Worm (Caenorhabditis elegans) whole organism, young adult: ENCODE results near the gene slc-36.5.

Experiments
- B0035.1 ChIP-seq: sonication (generic microtip); optimal IDR thresholded peaks from 2 replicates; lab custom pipeline; 2016; ENCODE audit warnings: missing genetic modification characterization, mild to moderate bottlenecking, missing compliant biosample characterization, missing genotype, missing genetic modification reagents
- F22D6.2 ChIP-seq: sonication (generic microtip); optimal IDR thresholded peaks from 2 replicates; lab custom pipeline; 2016; ENCODE audit warnings: mild to moderate bottlenecking, missing genetic modification characterization, missing compliant biosample characterization
- F23B12.7 ChIP-seq: sonication (generic microtip); optimal IDR thresholded peaks from 2 replicates; lab custom pipeline; 2017; ENCODE audit warnings: missing genetic modification characterization, mild to moderate bottlenecking, missing compliant biosample characterization, antibody characterized with exemption, moderate library complexity; ENCODE audit not compliant: insufficient read depth
- F37B4.10 ChIP-seq: fragments of 200-800 bp; sonication (Bioruptor generic); IDR thresholded peaks from 2 replicates; pipeline ENCODE4 v1.3.6; 2022; ENCODE audit warnings: missing genetic modification characterization, missing compliant biosample characterization
- K12H6.12 ChIP-seq: fragments of 200-800 bp; sonication (Bioruptor generic); optimal IDR thresholded peaks from 2 replicates; lab custom pipeline; 2018; ENCODE audit warnings: mild to moderate bottlenecking, missing genetic modification characterization, missing compliant biosample characterization
- T26A5.8 ChIP-seq: sonication (generic microtip); optimal IDR thresholded peaks from 2 replicates; lab custom pipeline; 2016; ENCODE audit warnings: missing genetic modification characterization, missing compliant biosample characterization
- Y56A3A.18 ChIP-seq: fragments of 200-800 bp; sonication (Bioruptor generic); IDR thresholded peaks from 2 replicates; pipeline ENCODE4 v1.3.6; 2022; ENCODE audit warnings: missing genetic modification reagents, missing genetic modification characterization, missing compliant biosample characterization
- atf-7 ChIP-seq: sonication (generic microtip); optimal IDR thresholded peaks from 2 replicates; lab custom pipeline; 2017; ENCODE audit warnings: mild to moderate bottlenecking, missing genetic modification characterization, missing compliant biosample characterization
- attf-3 ChIP-seq: fragments of 200-800 bp; sonication (Bioruptor generic); conservative IDR thresholded peaks from 2 replicates; pipeline ENCODE4 v1.3.6; 2022; ENCODE audit warnings: missing genetic modification reagents, missing genetic modification characterization, missing compliant biosample characterization
- attf-6 ChIP-seq: fragments of 200-800 bp; sonication (Bioruptor generic); IDR thresholded peaks from 2 replicates; pipeline ENCODE4 v1.3.6; 2022; ENCODE audit warnings: missing genetic modification reagents, missing genetic modification characterization, missing compliant biosample characterization
- cebp-1 ChIP-seq, 2 experiments: fragments of 200-800 bp in 1 of 2; sonication (Bioruptor generic) in 1 of 2; sonication (generic microtip) in 1 of 2; IDR thresholded peaks in 1 of 2; optimal IDR thresholded peaks in 1 of 2; 2 replicates each; pipeline versions ENCODE4 v1.3.6 to Lab custom; 2017 to 2022; ENCODE audit warnings: missing compliant biosample characterization in 2 of 2, missing genetic modification characterization in 2 of 2, mild to moderate bottlenecking in 1 of 2, missing genetic modification reagents in 1 of 2, moderate library complexity in 1 of 2
- ceh-27 ChIP-seq: fragments of 200-800 bp; sonication (Bioruptor generic); optimal IDR thresholded peaks from 2 replicates; lab custom pipeline; 2018; ENCODE audit warnings: mild to moderate bottlenecking, missing genetic modification characterization, moderate library complexity, missing compliant biosample characterization
- chd-7 ChIP-seq: sonication (generic microtip); optimal IDR thresholded peaks from 2 replicates; lab custom pipeline; 2016; ENCODE audit warnings: mild to moderate bottlenecking, missing genetic modification characterization, moderate library complexity, missing compliant biosample characterization
- dox-1 ChIP-seq: fragments of 200-800 bp; sonication (Bioruptor generic); IDR thresholded peaks from 2 replicates; pipeline ENCODE4 v1.3.6; 2022; ENCODE audit warnings: missing genetic modification reagents, missing genetic modification characterization, missing compliant biosample characterization
- egl-18 ChIP-seq: fragments of 200-800 bp; sonication (Bioruptor generic); IDR thresholded peaks from 2 replicates; pipeline ENCODE4 v1.3.6; 2022; ENCODE audit warnings: missing genetic modification reagents, missing genetic modification characterization, missing compliant biosample characterization
- egl-44 ChIP-seq: fragments of 200-800 bp; sonication (Bioruptor generic); IDR thresholded peaks from 2 replicates; pipeline ENCODE4 v1.3.6; 2022; ENCODE audit warnings: missing genetic modification reagents, missing genetic modification characterization, missing compliant biosample characterization
- egrh-3 ChIP-seq: fragments of 200-800 bp; sonication (Bioruptor generic); IDR thresholded peaks from 2 replicates; pipeline ENCODE4 v1.3.6; 2022; ENCODE audit warnings: missing genetic modification reagents, missing genetic modification characterization, missing compliant biosample characterization
- ekl-4 ChIP-seq: fragments of 200-800 bp; sonication (Bioruptor generic); IDR thresholded peaks from 2 replicates; pipeline ENCODE4 v1.3.6; 2022; ENCODE audit warnings: missing genetic modification reagents, missing genetic modification characterization, missing compliant biosample characterization
- hmg-1.2 ChIP-seq: fragments of 200-800 bp; sonication (Bioruptor generic); IDR thresholded peaks from 2 replicates; pipeline ENCODE4 v1.3.6; 2022; ENCODE audit warnings: missing genetic modification reagents, missing genetic modification characterization, missing compliant biosample characterization
- lag-1 ChIP-seq: fragments of 200-800 bp; sonication (Bioruptor generic); IDR thresholded peaks from 2 replicates; pipeline ENCODE4 v1.3.6; 2022; ENCODE audit warnings: missing genetic modification reagents, missing genetic modification characterization, missing compliant biosample characterization
- lin-26 ChIP-seq: fragments of 200-800 bp; sonication (Bioruptor generic); IDR thresholded peaks from 2 replicates; pipeline ENCODE4 v1.3.6; 2022; ENCODE audit warnings: missing genetic modification reagents, missing genetic modification characterization, missing compliant biosample characterization
- lin-40 ChIP-seq: sonication (generic microtip); optimal IDR thresholded peaks from 2 replicates; lab custom pipeline; 2016; ENCODE audit warnings: missing genetic modification characterization, mild to moderate bottlenecking, missing compliant biosample characterization, missing genotype, missing genetic modification reagents
- madf-6 ChIP-seq: fragments of 200-800 bp; sonication (Bioruptor generic); IDR thresholded peaks from 2 replicates; pipeline ENCODE4 v1.3.6; 2022; ENCODE audit warnings: missing genetic modification reagents, missing genetic modification characterization, missing compliant biosample characterization
- mcd-1 ChIP-seq: fragments of 200-800 bp; sonication (Bioruptor generic); IDR thresholded peaks from 2 replicates; pipeline ENCODE4 v1.3.6; 2022; ENCODE audit warnings: missing genetic modification reagents, missing genetic modification characterization, missing compliant biosample characterization
- nfya-1 ChIP-seq: sonication (generic microtip); optimal IDR thresholded peaks from 2 replicates; lab custom pipeline; 2017; ENCODE audit warnings: antibody characterized with exemption, missing compliant biosample characterization, missing genetic modification characterization, borderline replicate concordance; ENCODE audit not compliant: insufficient read depth
- nfya-2 ChIP-seq: fragments of 200-800 bp; sonication (Bioruptor generic); IDR thresholded peaks from 2 replicates; pipeline ENCODE4 v1.3.6; 2022; ENCODE audit warnings: missing genetic modification reagents, missing genetic modification characterization, missing compliant biosample characterization
- nfyb-1 ChIP-seq: fragments of 200-800 bp; sonication (Bioruptor generic); IDR thresholded peaks from 2 replicates; pipeline ENCODE4 v1.3.6; 2022; ENCODE audit warnings: missing genetic modification reagents, missing genetic modification characterization, missing compliant biosample characterization
- nhr-80 ChIP-seq: sonication (generic microtip); optimal IDR thresholded peaks from 2 replicates; lab custom pipeline; 2016; ENCODE audit warnings: missing genetic modification characterization, missing compliant biosample characterization
- nhr-90 ChIP-seq: sonication (generic microtip); optimal IDR thresholded peaks from 2 replicates; lab custom pipeline; 2016; ENCODE audit warnings: missing genotype, mild to moderate bottlenecking, missing genetic modification characterization, missing compliant biosample characterization
- pbrm-1 ChIP-seq: fragments of 200-800 bp; sonication (Bioruptor generic); IDR thresholded peaks from 2 replicates; pipeline ENCODE4 v1.3.6; 2022; ENCODE audit warnings: missing genetic modification reagents, missing genetic modification characterization, missing compliant biosample characterization
- pha-4 ChIP-seq: fragments of 150-350 bp; sonication (generic microtip); optimal IDR thresholded peaks from 2 replicates; lab custom pipeline; 2014; ENCODE audit warnings: missing biosample characterization, missing genetic modification reagents, missing genetic modification characterization
- repo-1 ChIP-seq: sonication (generic microtip); optimal IDR thresholded peaks from 2 replicates; lab custom pipeline; 2017; ENCODE audit warnings: mild to moderate bottlenecking, missing genetic modification characterization, missing compliant biosample characterization
- snpc-4 ChIP-seq, 5 experiments: fragments of 150-350 bp in 1 of 5; sonication (generic microtip) in 4 of 5; optimal IDR thresholded peaks; 2 replicates each; lab custom pipeline; 2014 to 2018; ENCODE audit warnings: missing genetic modification characterization in 5 of 5, missing biosample characterization in 3 of 5, antibody characterized with exemption in 2 of 5, mild to moderate bottlenecking in 2 of 5, missing compliant biosample characterization in 2 of 5, missing genotype in 2 of 5, moderate library complexity in 2 of 5, missing genetic modification reagents in 1 of 5
- somi-1 ChIP-seq: fragments of 200-800 bp; sonication (Bioruptor generic); optimal IDR thresholded peaks from 2 replicates; lab custom pipeline; 2018; ENCODE audit warnings: mild to moderate bottlenecking, missing genetic modification characterization, missing compliant biosample characterization
- zfh-2 ChIP-seq: fragments of 200-800 bp; sonication (Bioruptor generic); conservative IDR thresholded peaks from 2 replicates; pipeline ENCODE4 v1.3.6; 2022; ENCODE audit warnings: missing genetic modification reagents, missing genetic modification characterization, missing compliant biosample characterization
- ztf-6 ChIP-seq: fragments of 200-800 bp; sonication (Bioruptor generic); IDR thresholded peaks from 2 replicates; pipeline ENCODE4 v1.3.6; 2022; ENCODE audit warnings: missing genetic modification reagents, missing genetic modification characterization, missing compliant biosample characterization

Gene slc-36.5

DNA sequence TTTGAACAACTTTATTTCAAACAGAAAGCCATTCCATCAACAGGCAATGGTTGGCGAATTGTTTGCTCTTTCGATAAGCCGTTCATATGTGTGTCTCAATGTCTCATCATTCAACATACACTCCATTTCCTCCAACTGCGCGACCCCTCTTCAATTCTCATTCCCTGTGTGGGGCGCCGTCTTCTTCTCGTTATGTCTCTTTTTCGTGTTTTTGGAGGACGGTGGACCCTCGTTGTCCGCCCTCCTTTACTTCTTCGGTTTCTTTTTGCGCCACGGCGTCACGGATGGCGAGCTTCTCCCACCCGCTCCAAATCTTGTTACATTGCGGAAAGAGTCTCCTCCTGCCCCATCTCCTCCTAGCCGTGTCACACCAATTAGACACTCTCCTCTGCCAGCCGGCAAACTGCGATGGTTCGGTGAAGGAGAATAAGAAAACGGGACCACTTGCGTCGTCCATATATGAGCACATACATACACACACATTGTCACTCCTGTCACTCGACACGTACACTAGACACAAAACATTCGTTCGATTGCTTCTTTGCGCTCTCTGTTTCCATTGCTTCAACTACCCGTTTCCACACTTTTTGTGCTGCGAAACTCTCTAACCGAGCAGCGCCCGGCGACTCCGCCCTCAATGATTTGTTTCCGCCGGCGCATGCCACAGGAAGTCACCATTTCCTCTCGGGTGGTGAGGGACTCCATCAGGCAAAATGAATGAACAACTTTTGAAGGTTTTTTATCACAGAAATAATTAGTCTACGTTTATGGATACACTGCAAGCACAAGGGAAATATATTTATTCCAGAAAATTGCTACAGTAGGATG, 48.6 kb downstream of the slc-36.5 start:
- TF ChIP-seq chd-7 (tag; lab: Kevin White, UChicago) (no peak), F37B4.10 (0 out of 2 replicates have a peak, but pooled peaks have one; percentile 76), repo-1 (tag; lab: Kevin White, UChicago) (no peak), zfh-2 (peak; percentile 84), ceh-27 (GFP tag; lab: Kevin White, UChicago) (peak; percentile 40), mcd-1 (GFP tag; lab: Robert Waterston, UW) (no peak), atf-7 (tag; lab: Kevin White, UChicago) (no peak), lin-26 (GFP tag; lab: Robert Waterston, UW) (no peak), F22D6.2 (tag; lab: Kevin White, UChicago) (no peak), attf-6 (no peak), pbrm-1 (0 out of 2 replicates have a peak, but pooled peaks have one; percentile 20), lin-40 (tag; lab: Kevin White, UChicago) (no peak), T26A5.8 (tag; lab: Kevin White, UChicago) (no peak), lag-1 (GFP tag; lab: Robert Waterston, UW) (no peak), nhr-80 (tag; lab: Kevin White, UChicago) (no peak)
- TF ChIP-seq, all 124 proteins: peak for 4

DNA sequence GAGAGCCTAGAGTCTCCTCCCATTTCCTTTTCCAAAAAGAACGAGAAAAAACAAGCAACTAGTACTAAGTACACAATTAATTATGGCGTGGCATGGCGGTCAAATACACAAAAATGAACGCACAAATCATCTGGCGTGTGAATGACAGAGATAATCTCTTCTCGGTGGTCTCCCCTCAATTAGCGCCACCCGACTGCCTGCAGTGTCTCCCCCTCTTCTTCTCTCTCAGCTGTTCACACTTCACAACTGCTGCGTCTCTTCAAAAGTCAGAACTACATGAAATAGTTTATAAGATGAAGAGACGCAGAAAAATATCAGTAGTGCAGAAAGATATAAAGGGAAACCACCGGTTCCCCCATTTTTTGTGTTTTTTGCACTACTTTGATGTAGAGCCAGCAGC, 49.5 kb downstream of the slc-36.5 start:
- peak; percentile 32; the same call in 1 of the 2 replicates for TF ChIP-seq egrh-3 (GFP tag; lab: Robert Waterston, UW)
- no peak for TF ChIP-seq nfya-1
- TF ChIP-seq Y56A3A.18 (GFP tag; lab: Robert Waterston, UW): no peak
- no peak for TF ChIP-seq snpc-4 (GFP tag; optimal IDR thresholded peaks at IDR 0.05; lab: Kevin White, UChicago)
- peak in 1 of 4 experiments; percentile 41 for TF ChIP-seq snpc-4 (tag; optimal IDR thresholded peaks at IDR 0.05; lab: Kevin White, UChicago)
- TF ChIP-seq madf-6: no peak
- no peak for TF ChIP-seq cebp-1 (GFP tag; IDR thresholded peaks at IDR 0.05; lab: Robert Waterston, UW)
- peak; percentile 27 for TF ChIP-seq cebp-1 (tag; optimal IDR thresholded peaks at IDR 0.05; lab: Kevin White, UChicago)
- TF ChIP-seq ekl-4 (GFP tag; lab: Robert Waterston, UW): no peak
- peak; percentile 37; the same call in 1 of the 2 replicates for TF ChIP-seq dox-1
- no peak for TF ChIP-seq F23B12.7 (tag; lab: Kevin White, UChicago)
- peak; percentile 61 for TF ChIP-seq zfh-2
- peak; percentile 74 for TF ChIP-seq hmg-1.2
- TF ChIP-seq egl-44 (GFP tag; lab: Robert Waterston, UW): no peak
- TF ChIP-seq lag-1 (GFP tag; lab: Robert Waterston, UW): no peak
- TF ChIP-seq ceh-27 (GFP tag; lab: Kevin White, UChicago): no peak
- TF ChIP-seq somi-1: peak; percentile 75
- TF ChIP-seq nhr-80 (tag; lab: Kevin White, UChicago): no peak
- peak; percentile 21 for TF ChIP-seq K12H6.12 (tag; lab: Kevin White, UChicago)
- TF ChIP-seq nfya-2 (GFP tag; lab: Robert Waterston, UW): no peak

DNA sequence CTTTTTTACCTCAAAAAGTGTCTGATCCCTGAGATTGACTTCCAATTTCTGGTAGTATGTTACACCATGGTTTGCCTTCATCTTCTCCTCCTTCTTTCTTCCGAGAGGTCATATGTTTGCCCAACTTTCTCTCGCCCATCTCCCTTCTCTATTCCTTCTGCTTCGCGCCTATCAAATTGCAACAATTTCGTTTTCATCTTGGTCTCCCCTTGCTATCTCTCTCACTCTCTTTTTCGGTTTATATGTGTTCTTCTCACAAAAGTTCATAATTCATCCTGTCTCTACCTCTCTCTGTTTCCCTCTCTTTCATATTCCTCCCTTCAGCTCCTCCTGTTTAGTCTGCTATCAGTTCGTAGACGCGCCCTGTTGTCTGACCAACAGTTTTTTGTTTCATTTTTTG, 50.1 kb downstream of the slc-36.5 start:
- TF ChIP-seq nhr-80 (tag; lab: Kevin White, UChicago) (peak; percentile 76), pha-4 (tag; lab: Kevin White, UChicago) (no peak), pbrm-1 (no peak), cebp-1 (GFP tag; IDR thresholded peaks at IDR 0.05; lab: Robert Waterston, UW) (no peak), cebp-1 (tag; optimal IDR thresholded peaks at IDR 0.05; lab: Kevin White, UChicago) (peak; percentile 46), B0035.1 (tag; lab: Kevin White, UChicago) (no peak), dox-1 (peak; percentile 59), nfyb-1 (GFP tag; lab: Robert Waterston, UW) (0 out of 2 replicates have a peak, but pooled peaks have one; percentile 48), nhr-90 (no peak), ztf-6 (GFP tag; lab: Robert Waterston, UW) (no peak), zfh-2 (peak; percentile 31; the same call in 1 of the 2 replicates), repo-1 (tag; lab: Kevin White, UChicago) (no peak), attf-3 (GFP tag; lab: Robert Waterston, UW) (no peak), egl-18 (GFP tag; lab: Robert Waterston, UW) (no peak)
